Fruit fly (Drosophila melanogaster) whole organism, embryonic: ENCODE measurements around the gene sif.

Source experiments
- B-H2 ChIP-seq: fragments of 200-800 bp; sonication (Bioruptor generic); optimal IDR thresholded peaks from 2 replicates; lab custom pipeline; 2018; ENCODE audit warnings: missing biosample characterization, mild to moderate bottlenecking, missing genetic modification characterization
- CG10267 ChIP-seq: fragments of 200-800 bp; sonication (Bioruptor generic); optimal IDR thresholded peaks from 2 replicates; lab custom pipeline; 2018; ENCODE audit warnings: missing biosample characterization, mild to moderate bottlenecking, missing genetic modification characterization, moderate library complexity
- CG10366 ChIP-seq: fragments of 200-800 bp; sonication (Bioruptor generic); IDR thresholded peaks from 2 replicates; pipeline ENCODE4 v1.3.6; 2022; ENCODE audit warnings: missing biosample characterization, missing genetic modification characterization
- CG12071 ChIP-seq: fragments of 200-800 bp; sonication (Bioruptor generic); optimal IDR thresholded peaks from 3 replicates; lab custom pipeline; 2018; ENCODE audit warnings: missing biosample characterization, mild to moderate bottlenecking, missing genetic modification characterization
- CG12744 ChIP-seq: fragments of 200-800 bp; sonication (Bioruptor generic); optimal IDR thresholded peaks from 2 replicates; lab custom pipeline; 2016; ENCODE audit warnings: missing biosample characterization, missing genetic modification characterization
- CG13123 ChIP-seq: fragments of 200-800 bp; sonication (Bioruptor generic); optimal IDR thresholded peaks from 2 replicates; lab custom pipeline; 2016; ENCODE audit warnings: missing biosample characterization, missing genetic modification characterization
- CG13287 ChIP-seq: fragments of 200-800 bp; sonication (Bioruptor generic); IDR thresholded peaks from 2 replicates; pipeline ENCODE4 v1.3.6; 2022; ENCODE audit warnings: missing biosample characterization, missing genetic modification characterization; ENCODE audit not compliant: partially characterized antibody
- CG1529 ChIP-seq: fragments of 200-800 bp; sonication (Bioruptor generic); optimal IDR thresholded peaks from 3 replicates; lab custom pipeline; 2018; ENCODE audit warnings: missing biosample characterization, missing genetic modification characterization
- CG15514 ChIP-seq: fragments of 200-800 bp; sonication (Bioruptor generic); optimal IDR thresholded peaks from 3 replicates; lab custom pipeline; 2017; ENCODE audit warnings: missing biosample characterization, missing genetic modification characterization, mild to moderate bottlenecking, moderate library complexity, missing genetic modification reagents
- CG17385 ChIP-seq: fragments of 200-800 bp; sonication (Bioruptor generic); optimal IDR thresholded peaks from 3 replicates; lab custom pipeline; 2018; ENCODE audit warnings: missing biosample characterization, mild to moderate bottlenecking, missing genetic modification characterization
- CG17912 ChIP-seq: fragments of 200-800 bp; sonication (Bioruptor generic); optimal IDR thresholded peaks from 2 replicates; lab custom pipeline; 2018; ENCODE audit warnings: missing biosample characterization, mild to moderate bottlenecking, missing genetic modification characterization
- CG2875 ChIP-seq: fragments of 200-800 bp; sonication (Bioruptor generic); optimal IDR thresholded peaks from 2 replicates; lab custom pipeline; 2017; ENCODE audit warnings: missing biosample characterization, mild to moderate bottlenecking, missing genetic modification characterization, missing genetic modification reagents
- CG2889 ChIP-seq: fragments of 200-800 bp; sonication (Bioruptor generic); IDR thresholded peaks from 3 replicates; pipeline ENCODE4 v1.3.6; 2022; ENCODE audit warnings: missing biosample characterization, missing genetic modification characterization
- CG32767 ChIP-seq: fragments of 200-800 bp; sonication (Bioruptor generic); IDR thresholded peaks from 2 replicates; pipeline ENCODE4 v1.3.6; 2022; ENCODE audit warnings: missing biosample characterization, missing genetic modification characterization
- CG34422 ChIP-seq: fragments of 200-800 bp; sonication (Bioruptor generic); IDR thresholded peaks from 3 replicates; pipeline ENCODE4 v1.3.6; 2022; ENCODE audit warnings: missing biosample characterization, missing genetic modification characterization
- CG3726 ChIP-seq: fragments of 200-800 bp; sonication (Bioruptor generic); IDR thresholded peaks from 3 replicates; pipeline ENCODE4, ENCODE4 v1.3.6; 2022; ENCODE audit warnings: missing biosample characterization, missing genetic modification characterization
- CG3995 ChIP-seq: fragments of 200-800 bp; sonication (Bioruptor generic); optimal IDR thresholded peaks from 3 replicates; lab custom pipeline; 2016; ENCODE audit warnings: missing biosample characterization, missing genetic modification characterization
- CG42726 ChIP-seq: fragments of 200-800 bp; sonication (Bioruptor generic); IDR thresholded peaks from 2 replicates; pipeline ENCODE4 v1.3.6; 2022; ENCODE audit warnings: missing biosample characterization, missing genetic modification characterization; ENCODE audit not compliant: partially characterized antibody
- CG4282 ChIP-seq: fragments of 200-800 bp; sonication (Bioruptor generic); optimal IDR thresholded peaks from 2 replicates; lab custom pipeline; 2016; ENCODE audit warnings: missing biosample characterization, missing genetic modification characterization
- CG4360 ChIP-seq: fragments of 200-800 bp; sonication (Bioruptor generic); IDR thresholded peaks from 2 replicates; pipeline ENCODE4 v1.3.6; 2022; ENCODE audit warnings: missing biosample characterization, missing genetic modification characterization
- CG5245 ChIP-seq: fragments of 200-800 bp; sonication (Bioruptor generic); optimal IDR thresholded peaks from 3 replicates; lab custom pipeline; 2016; ENCODE audit warnings: missing biosample characterization, missing genetic modification characterization
- CG6683 ChIP-seq: fragments of 200-800 bp; sonication (Bioruptor generic); optimal IDR thresholded peaks from 2 replicates; lab custom pipeline; 2017; ENCODE audit warnings: missing biosample characterization, mild to moderate bottlenecking, missing genetic modification characterization, missing genetic modification reagents
- CG6813 ChIP-seq: fragments of 200-800 bp; sonication (Bioruptor generic); optimal IDR thresholded peaks from 2 replicates; lab custom pipeline; 2017; ENCODE audit warnings: missing biosample characterization, missing genetic modification characterization, mild to moderate bottlenecking, moderate library complexity, missing genetic modification reagents
- CG7357 ChIP-seq: fragments of 200-800 bp; sonication (Bioruptor generic); IDR thresholded peaks from 3 replicates; pipeline ENCODE4 v1.3.6; 2022; ENCODE audit warnings: missing biosample characterization, missing genetic modification characterization
- CG7556 ChIP-seq: fragments of 200-800 bp; sonication (Bioruptor generic); optimal IDR thresholded peaks from 2 replicates; lab custom pipeline; 2017; ENCODE audit warnings: missing biosample characterization, mild to moderate bottlenecking, missing genetic modification characterization
- CG7987 ChIP-seq: fragments of 200-800 bp; sonication (Bioruptor generic); optimal IDR thresholded peaks from 2 replicates; lab custom pipeline; 2018; ENCODE audit warnings: missing biosample characterization, mild to moderate bottlenecking, missing genetic modification characterization, moderate library complexity
- CG9817 ChIP-seq: fragments of 200-800 bp; sonication (Bioruptor generic); optimal IDR thresholded peaks from 2 replicates; lab custom pipeline; 2018; ENCODE audit warnings: missing biosample characterization, mild to moderate bottlenecking, missing genetic modification characterization, moderate library complexity
- Chrac-16 ChIP-seq: fragments of 200-800 bp; sonication (Bioruptor generic); optimal IDR thresholded peaks from 3 replicates; lab custom pipeline; 2016; ENCODE audit warnings: missing biosample characterization, missing genetic modification characterization
- CkIIα-i1 ChIP-seq: fragments of 200-800 bp; sonication (Bioruptor generic); IDR thresholded peaks from 2 replicates; pipeline ENCODE4 v1.3.6; 2022; ENCODE audit warnings: missing biosample characterization, missing genetic modification characterization
- Dfd ChIP-seq, 2 experiments: fragments of >200 bp; optimal IDR thresholded peaks; 2 replicates each; lab custom pipeline; 2017; ENCODE audit warnings: missing biosample characterization in 2 of 2, missing genetic modification characterization in 2 of 2
- Hey ChIP-seq: fragments of 200-800 bp; sonication (Bioruptor generic); optimal IDR thresholded peaks from 3 replicates; lab custom pipeline; 2018; ENCODE audit warnings: missing biosample characterization, mild to moderate bottlenecking, missing genetic modification characterization
- Sry-δ ChIP-seq: fragments of 200-800 bp; sonication (Bioruptor generic); optimal IDR thresholded peaks from 2 replicates; lab custom pipeline; 2016; ENCODE audit warnings: missing biosample characterization, missing genetic modification characterization
- Tbp ChIP-seq: fragments of >200 bp; optimal IDR thresholded peaks from 2 replicates; lab custom pipeline; 2018; ENCODE audit warnings: missing biosample characterization, missing genetic modification characterization
- Vsx1 ChIP-seq: fragments of 200-800 bp; sonication (Bioruptor generic); optimal IDR thresholded peaks from 2 replicates; lab custom pipeline; 2017; ENCODE audit warnings: missing biosample characterization, mild to moderate bottlenecking, missing genetic modification characterization, missing genetic modification reagents
- amos ChIP-seq: fragments of 200-800 bp; sonication (Bioruptor generic); IDR thresholded peaks from 2 replicates; pipeline ENCODE4 v1.3.6; 2022; ENCODE audit warnings: missing biosample characterization, missing genetic modification characterization; ENCODE audit not compliant: partially characterized antibody
- en ChIP-seq: fragments of 200-800 bp; sonication (Bioruptor generic); optimal IDR thresholded peaks from 2 replicates; lab custom pipeline; 2016; ENCODE audit warnings: missing biosample characterization, missing genetic modification characterization
- fd3F ChIP-seq: fragments of 200-800 bp; sonication (Bioruptor generic); optimal IDR thresholded peaks from 2 replicates; lab custom pipeline; 2018; ENCODE audit warnings: missing biosample characterization, mild to moderate bottlenecking, missing genetic modification characterization, moderate library complexity
- fd64A ChIP-seq: fragments of 200-800 bp; sonication (Bioruptor generic); optimal IDR thresholded peaks from 3 replicates; lab custom pipeline; 2018; ENCODE audit warnings: missing biosample characterization, mild to moderate bottlenecking, missing genetic modification characterization
- grn ChIP-seq: fragments of 200-800 bp; sonication (Bioruptor generic); optimal IDR thresholded peaks from 3 replicates; lab custom pipeline; 2017; ENCODE audit warnings: missing biosample characterization, missing genetic modification characterization
- inv ChIP-seq: fragments of 200-800 bp; sonication (Bioruptor generic); IDR thresholded peaks from 2 replicates; pipeline ENCODE4 v1.3.6; 2022; ENCODE audit warnings: missing biosample characterization, missing genetic modification characterization; ENCODE audit not compliant: partially characterized antibody
- lab ChIP-seq: fragments of 200-800 bp; sonication (Bioruptor generic); optimal IDR thresholded peaks from 3 replicates; lab custom pipeline; 2017; ENCODE audit warnings: missing biosample characterization, missing genetic modification characterization, mild to moderate bottlenecking, moderate library complexity, missing genetic modification reagents
- oc ChIP-seq: fragments of 200-800 bp; sonication (Bioruptor generic); optimal IDR thresholded peaks from 2 replicates; lab custom pipeline; 2018; ENCODE audit warnings: missing biosample characterization, mild to moderate bottlenecking, missing genetic modification characterization, moderate library complexity
- phol ChIP-seq: fragments of 200-800 bp; sonication (Bioruptor generic); optimal IDR thresholded peaks from 3 replicates; lab custom pipeline; 2018; ENCODE audit warnings: missing biosample characterization, mild to moderate bottlenecking, missing genetic modification characterization, moderate library complexity
- pita ChIP-seq: fragments of 200-800 bp; sonication (Bioruptor generic); optimal IDR thresholded peaks from 2 replicates; lab custom pipeline; 2017; ENCODE audit warnings: missing biosample characterization, mild to moderate bottlenecking, missing genetic modification characterization
- psq ChIP-seq: fragments of 200-800 bp; sonication (Bioruptor generic); optimal IDR thresholded peaks from 2 replicates; lab custom pipeline; 2017; ENCODE audit warnings: missing biosample characterization, missing genetic modification characterization
- sima ChIP-seq: fragments of 200-800 bp; sonication (Bioruptor generic); optimal IDR thresholded peaks from 2 replicates; lab custom pipeline; 2016; ENCODE audit warnings: missing biosample characterization, missing genetic modification characterization
- tap ChIP-seq: fragments of 200-800 bp; optimal IDR thresholded peaks from 3 replicates; lab custom pipeline; 2019; ENCODE audit warnings: missing biosample characterization, mild to moderate bottlenecking, missing genetic modification characterization, moderate library complexity
- tup ChIP-seq: fragments of 200-800 bp; sonication (Bioruptor generic); optimal IDR thresholded peaks from 2 replicates; lab custom pipeline; 2016; ENCODE audit warnings: missing biosample characterization, mild to moderate bottlenecking, missing genetic modification characterization, moderate library complexity
- twi ChIP-seq: fragments of 200-800 bp; optimal IDR thresholded peaks from 2 replicates; lab custom pipeline; 2019; ENCODE audit warnings: missing biosample characterization, mild to moderate bottlenecking, missing genetic modification characterization, moderate library complexity

Gene sif

DNA sequence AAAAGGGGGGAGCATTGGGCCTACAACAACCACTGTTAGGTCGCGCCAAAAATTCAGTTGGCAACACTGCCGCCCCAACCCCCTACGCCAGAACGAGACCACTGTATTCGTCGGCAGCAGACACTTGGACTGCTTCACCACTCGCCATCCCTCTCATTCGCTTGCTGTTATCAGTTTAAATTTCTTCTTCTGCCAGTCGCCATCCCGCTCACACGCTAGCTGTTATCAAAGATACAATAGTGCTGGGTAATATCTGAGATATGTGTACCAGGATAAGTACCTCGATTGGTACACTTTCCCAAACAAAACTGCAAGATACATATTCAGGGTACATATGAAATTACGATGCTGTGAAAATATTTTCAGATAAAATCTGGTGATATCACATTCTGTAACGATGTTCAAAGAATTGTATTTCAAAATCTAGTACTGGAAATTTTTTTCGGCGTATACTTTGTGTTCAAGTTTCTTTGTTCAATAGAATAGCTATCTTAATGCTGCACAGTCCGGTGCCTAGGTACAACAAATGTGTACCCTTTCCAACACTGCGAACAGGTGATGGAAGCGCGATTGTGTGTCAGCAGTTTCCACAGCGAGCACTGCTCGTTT, 113.2 kb downstream of the sif start (continued):
- TF ChIP-seq sima (GFP tag; lab: Kevin White, UChicago) (no peak), CG15514 (GFP tag; lab: Kevin White, UChicago) (peak; percentile 65), psq (GFP tag; lab: Kevin White, UChicago) (no peak), grn (peak; percentile 95), tap (no peak), Vsx1 (no peak), Dfd (GFP tag; optimal IDR thresholded peaks at IDR 0.05; lab: Kevin White, UChicago) (no peak), CG2875 (GFP tag; lab: Kevin White, UChicago) (peak; percentile 45), Tbp (GFP tag; lab: Kevin White, UChicago) (peak; percentile 19), CG6813 (GFP tag; lab: Kevin White, UChicago) (peak; percentile 59), Hey (tag; lab: Kevin White, UChicago) (peak; percentile 22), Sry-δ (GFP tag; lab: Kevin White, UChicago) (peak; percentile 63), CG12744 (GFP tag; lab: Kevin White, UChicago) (peak; percentile 74), B-H2 (peak; percentile 87), CG4282 (GFP tag; lab: Kevin White, UChicago) (peak; percentile 49), CG10267 (peak; percentile 94), CG9817 (peak; percentile 87), CG17385 (GFP tag; lab: Kevin White, UChicago) (peak; percentile 92), CG32767 (GFP tag; lab: Robert Waterston, UW) (peak; percentile 64), CG1529 (peak; percentile 82), CkIIα-i1 (GFP tag; lab: Robert Waterston, UW) (no peak), phol (tag; lab: Kevin White, UChicago) (peak; percentile 87), en (peak; percentile 80), tup (peak; percentile 74), twi (tag; lab: Kevin White, UChicago) (peak; percentile 76), CG17912 (GFP tag; lab: Kevin White, UChicago) (peak; percentile 55), CG10366 (GFP tag; lab: Robert Waterston, UW) (peak; percentile 57; the same call in 1 of the 2 replicates), CG34422 (GFP tag; lab: Robert Waterston, UW) (peak; percentile 90), CG13123 (peak; percentile 67), inv (GFP tag; lab: Robert Waterston, UW) (no peak), CG13287 (GFP tag; lab: Robert Waterston, UW) (peak; percentile 17; the same call in 1 of the 2 replicates), amos (GFP tag; lab: Robert Waterston, UW) (peak; percentile 44; the same call in 1 of the 2 replicates), CG4360 (GFP tag; lab: Robert Waterston, UW) (peak; percentile 96), fd3F (GFP tag; lab: Kevin White, UChicago) (peak; percentile 80), CG3995 (GFP tag; lab: Kevin White, UChicago) (peak; percentile 50), pita (no peak), CG2889 (GFP tag; lab: Robert Waterston, UW) (peak; percentile 46; the same call in 1 of the 3 replicates), CG7987 (GFP tag; lab: Kevin White, UChicago) (peak; percentile 73), lab (GFP tag; lab: Kevin White, UChicago) (no peak), CG7357 (GFP tag; lab: Robert Waterston, UW) (peak; percentile 33; the same call in 1 of the 3 replicates), Chrac-16 (peak; percentile 82), CG42726 (GFP tag; lab: Robert Waterston, UW) (peak; percentile 67; the same call in 1 of the 2 replicates), CG7556 (peak; percentile 90), CG12071 (GFP tag; lab: Kevin White, UChicago) (no peak), CG3726 (GFP tag; lab: Robert Waterston, UW) (0 out of 3 replicates have a peak, but pooled peaks have one; percentile 28), CG5245 (GFP tag; lab: Kevin White, UChicago) (peak; percentile 46), oc (tag; lab: Kevin White, UChicago) (peak; percentile 64), fd64A (peak; percentile 57), CG6683 (GFP tag; lab: Kevin White, UChicago) (peak; percentile 55)
